Fruit fly (Drosophila melanogaster): ENCODE measurements around the gene CG1486.
A peak's percentile ranks its signal among the peaks of the same experiment; 100 is the strongest.

The CG1486 gene

dm6 chrX:21281039-21281911, 42.6 kb upstream of the CG1486 start, which contains the start of gene Mnr (continued):
- TF ChIP-seq sens (GFP tag) (peak; percentile 82), Ssrp (tag; optimal IDR thresholded peaks at IDR 0.05) (no peak), Abd-B (GFP tag; optimal IDR thresholded peaks at IDR 0.05) (peak; percentile 15), CG6689 (GFP tag; IDR thresholded peaks at IDR 0.05) (no peak), tgo (GFP tag; IDR thresholded peaks at IDR 0.05) (no peak), CG17328 (GFP tag; IDR thresholded peaks at IDR 0.05) (no peak), kni (GFP tag; optimal IDR thresholded peaks at IDR 0.05) (peak; percentile 67), CG14667 (GFP tag; IDR thresholded peaks at IDR 0.05) (no peak), CG7839 (tag; optimal IDR thresholded peaks at IDR 0.05) (no peak), rib (GFP tag; IDR thresholded peaks at IDR 0.05) (peak; percentile 73), Gug (GFP tag; IDR thresholded peaks at IDR 0.05) (no peak), CG8290 (GFP tag; optimal IDR thresholded peaks at IDR 0.05) (no peak), CG8290 (tag; optimal IDR thresholded peaks at IDR 0.05) (peak in 1 of 2 experiments; percentile 70), sug (tag; optimal IDR thresholded peaks at IDR 0.05) (peak; percentile 42), Hmr (GFP tag; optimal IDR thresholded peaks at IDR 0.05) (peak; percentile 4), Jarid2 (GFP tag; optimal IDR thresholded peaks at IDR 0.05) (peak; percentile 80), sd (tag; optimal IDR thresholded peaks at IDR 0.05) (peak; percentile 32), Stat92E (GFP tag; optimal IDR thresholded peaks at IDR 0.05) (peak in 1 of 3 experiments; percentile 30), nom (GFP tag; optimal IDR thresholded peaks at IDR 0.05) (peak; percentile 62), CG17802 (tag; optimal IDR thresholded peaks at IDR 0.05) (no peak), trh (GFP tag; optimal IDR thresholded peaks at IDR 0.05) (no peak), HmgZ (tag; optimal IDR thresholded peaks at IDR 0.05) (no peak), bowl (GFP tag; IDR thresholded peaks at IDR 0.05) (peak; percentile 4; the same call in 1 of the 2 replicates), gcm (GFP tag; optimal IDR thresholded peaks at IDR 0.05) (peak; percentile 12), CG14050 (GFP tag; IDR thresholded peaks at IDR 0.05) (no peak), seq (GFP tag; IDR thresholded peaks at IDR 0.05) (peak; percentile 36; the same call in 1 of the 2 replicates), CG13287 (GFP tag; IDR thresholded peaks at IDR 0.05; ENCODE audit: partially characterized antibody) (peak; percentile 45), Hsf (GFP tag; optimal IDR thresholded peaks at IDR 0.05) (no peak), CG11696 (GFP tag; IDR thresholded peaks at IDR 0.05) (no peak), twi (tag; optimal IDR thresholded peaks at IDR 0.05) (peak; percentile 93), Elba2 (GFP tag; optimal IDR thresholded peaks at IDR 0.05) (no peak), mirr (GFP tag; optimal IDR thresholded peaks at IDR 0.05) (peak; percentile 60), wdn (GFP tag; IDR thresholded peaks at IDR 0.05) (no peak), CG12942 (GFP tag; optimal IDR thresholded peaks at IDR 0.05) (no peak), ftz-f1 (GFP tag; optimal IDR thresholded peaks at IDR 0.05) (peak; percentile 99), CoRest (tag; optimal IDR thresholded peaks at IDR 0.05) (no peak), Pdp1 (GFP tag; optimal IDR thresholded peaks at IDR 0.05) (peak in 1 of 2 experiments; percentile 38), grau (tag; optimal IDR thresholded peaks at IDR 0.05) (peak; percentile 3), CG10979 (tag; optimal IDR thresholded peaks at IDR 0.05) (no peak), E2f2 (GFP tag; IDR thresholded peaks at IDR 0.05) (peak; percentile 15; the same call in 1 of the 2 replicates), MESR4 (GFP tag; optimal IDR thresholded peaks at IDR 0.05) (peak; percentile 6), dmrt99B (tag; optimal IDR thresholded peaks at IDR 0.05) (no peak), Nf-YC (tag; optimal IDR thresholded peaks at IDR 0.05) (peak; percentile 22), CG6175 (GFP tag; IDR thresholded peaks at IDR 0.05) (peak; percentile 95), E2f1 (GFP tag; IDR thresholded peaks at IDR 0.05) (no peak), CG15011 (GFP tag; optimal IDR thresholded peaks at IDR 0.05) (no peak), Sox102F (GFP tag; optimal IDR thresholded peaks at IDR 0.05) (no peak), CG1792 (GFP tag; optimal IDR thresholded peaks at IDR 0.05) (no peak), z (GFP tag; IDR thresholded peaks at IDR 0.05) (no peak)
